Worm (Caenorhabditis elegans) whole organism, L1 larva: ENCODE data around the gene C45G9.12.

Experiments
- C04F5.9 ChIP-seq: sonication (generic microtip); optimal IDR thresholded peaks from 2 replicates; lab custom pipeline; 2016; ENCODE audit warnings: missing genetic modification characterization, missing compliant biosample characterization
- ama-1 ChIP-seq: fragments of 150-350 bp; optimal IDR thresholded peaks from 2 replicates; lab custom pipeline; 2014
- ceh-8 ChIP-seq: fragments of 200-800 bp; sonication (Bioruptor generic); optimal IDR thresholded peaks from 2 replicates; lab custom pipeline; 2018; ENCODE audit warnings: mild to moderate bottlenecking, missing genetic modification characterization, moderate library complexity, missing compliant biosample characterization
- ces-1 ChIP-seq: fragments of 150-350 bp; optimal IDR thresholded peaks from 2 replicates; lab custom pipeline; 2014; ENCODE audit warnings: missing biosample characterization, missing genetic modification reagents, missing genetic modification characterization
- dpl-1 ChIP-seq, 3 experiments: fragments of 150-350 bp in 2 of 3; sonication (generic microtip) in 1 of 3; optimal IDR thresholded peaks; 2 replicates each; lab custom pipeline; 2014 to 2017; ENCODE audit warnings: missing biosample characterization in 3 of 3, missing genetic modification characterization in 3 of 3, missing genetic modification reagents in 3 of 3
- dsc-1 ChIP-seq: sonication (generic microtip); optimal IDR thresholded peaks from 2 replicates; lab custom pipeline; 2016; ENCODE audit warnings: mild to moderate bottlenecking, missing genetic modification characterization, missing compliant biosample characterization
- efl-1 ChIP-seq, 4 experiments: fragments of 150-350 bp; optimal IDR thresholded peaks in 3 of 4; peaks in 1 of 4; 1 replicate in 1 of 4; 2 replicates in 3 of 4; lab custom pipeline; 2014; ENCODE audit warnings: missing biosample characterization in 2 of 4, missing genetic modification characterization in 2 of 4, missing genetic modification reagents in 2 of 4
- efl-3 ChIP-seq: fragments of 200-800 bp; sonication (Bioruptor generic); optimal IDR thresholded peaks from 2 replicates; lab custom pipeline; 2018; ENCODE audit warnings: mild to moderate bottlenecking, missing genetic modification characterization, missing compliant biosample characterization
- elt-2 ChIP-seq: sonication (generic microtip); optimal IDR thresholded peaks from 2 replicates; lab custom pipeline; 2016; ENCODE audit warnings: missing genetic modification characterization, mild to moderate bottlenecking, inconsistent platforms, missing compliant biosample characterization, missing genetic modification reagents
- elt-3 ChIP-seq, 6 experiments: fragments of 150-350 bp in 1 of 6; sonication (generic microtip); optimal IDR thresholded peaks; 2 replicates each; lab custom pipeline; 2017 to 2018; ENCODE audit warnings: missing biosample characterization in 6 of 6, missing genetic modification characterization in 6 of 6, inconsistent platforms in 1 of 6
- ets-5 ChIP-seq: fragments of 200-800 bp; sonication (Bioruptor generic); IDR thresholded peaks from 2 replicates; pipeline ENCODE4 v1.3.6; 2022; ENCODE audit warnings: missing genetic modification characterization, missing compliant biosample characterization
- grh-1 ChIP-seq: fragments of 200-800 bp; sonication (Bioruptor generic); IDR thresholded peaks from 2 replicates; pipeline ENCODE4 v1.3.6; 2022; ENCODE audit warnings: missing genetic modification reagents, missing genetic modification characterization, missing compliant biosample characterization
- hlh-17 ChIP-seq: fragments of 200-800 bp; sonication (Bioruptor generic); optimal IDR thresholded peaks from 2 replicates; lab custom pipeline; 2018; ENCODE audit warnings: missing genetic modification characterization, mild to moderate bottlenecking, missing compliant biosample characterization, moderate library complexity, borderline replicate concordance
- hpl-2 ChIP-seq: fragments of 150-350 bp; optimal IDR thresholded peaks from 2 replicates; lab custom pipeline; 2014; ENCODE audit warnings: missing biosample characterization, missing genetic modification reagents, missing genetic modification characterization
- irx-1 ChIP-seq: sonication (generic microtip); optimal IDR thresholded peaks from 2 replicates; lab custom pipeline; 2016; ENCODE audit warnings: missing genetic modification characterization, missing compliant biosample characterization
- lin-15B ChIP-seq: fragments of 150-350 bp; sonication (generic microtip); optimal IDR thresholded peaks from 3 replicates; lab custom pipeline; 2014; ENCODE audit warnings: missing biosample characterization, missing genetic modification characterization
- lin-35 ChIP-seq, 2 experiments: fragments of 150-350 bp; optimal IDR thresholded peaks; 2 replicates each; lab custom pipeline; 2014; ENCODE audit warnings: missing biosample characterization in 2 of 2, missing genetic modification characterization in 2 of 2, missing genetic modification reagents in 2 of 2
- lsy-2 ChIP-seq, 2 experiments: fragments of 150-350 bp; optimal IDR thresholded peaks; 2 replicates each; lab custom pipeline; 2014; ENCODE audit warnings: missing biosample characterization in 2 of 2, missing genetic modification characterization in 2 of 2
- mef-2 ChIP-seq: fragments of 150-350 bp; optimal IDR thresholded peaks from 2 replicates; lab custom pipeline; 2014; ENCODE audit warnings: missing biosample characterization, missing genetic modification characterization
- mep-1 ChIP-seq: fragments of 150-350 bp; optimal IDR thresholded peaks from 2 replicates; lab custom pipeline; 2014; ENCODE audit warnings: missing biosample characterization, missing genetic modification characterization
- nhr-11 ChIP-seq: fragments of 150-350 bp; optimal IDR thresholded peaks from 2 replicates; lab custom pipeline; 2014; ENCODE audit warnings: missing biosample characterization, missing genetic modification characterization
- nhr-19 ChIP-seq: fragments of 200-800 bp; sonication (Bioruptor generic); conservative IDR thresholded peaks from 2 replicates; pipeline ENCODE4 v1.3.6; 2022; ENCODE audit warnings: missing genetic modification characterization, missing compliant biosample characterization
- nhr-20 ChIP-seq: sonication (generic microtip); optimal IDR thresholded peaks from 2 replicates; lab custom pipeline; 2016; ENCODE audit warnings: mild to moderate bottlenecking, missing genetic modification characterization, missing compliant biosample characterization
- nhr-237 ChIP-seq: fragments of 150-350 bp; optimal IDR thresholded peaks from 2 replicates; lab custom pipeline; 2014; ENCODE audit warnings: missing biosample characterization, missing genetic modification characterization
- nhr-47 ChIP-seq: sonication (generic microtip); optimal IDR thresholded peaks from 2 replicates; lab custom pipeline; 2016; ENCODE audit warnings: mild to moderate bottlenecking, missing genetic modification characterization, moderate library complexity, missing compliant biosample characterization
- nhr-71 ChIP-seq: sonication (generic microtip); optimal IDR thresholded peaks from 2 replicates; lab custom pipeline; 2016; ENCODE audit warnings: mild to moderate bottlenecking, missing genetic modification characterization, moderate library complexity, missing compliant biosample characterization
- nhr-85 ChIP-seq: sonication (generic microtip); peaks from one replicate; lab custom pipeline; 2016; ENCODE audit warnings: missing genetic modification characterization, inconsistent platforms, missing compliant biosample characterization
- nhr-90 ChIP-seq: sonication (generic microtip); optimal IDR thresholded peaks from 2 replicates; lab custom pipeline; 2016; ENCODE audit warnings: mild to moderate bottlenecking, missing genetic modification characterization, missing compliant biosample characterization; ENCODE audit not compliant: poor library complexity
- pax-3 ChIP-seq: fragments of 200-800 bp; sonication (Bioruptor generic); optimal IDR thresholded peaks from 2 replicates; lab custom pipeline; 2018; ENCODE audit warnings: mild to moderate bottlenecking, missing genetic modification characterization, moderate library complexity, missing compliant biosample characterization
- rnt-1 ChIP-seq: sonication (generic microtip); optimal IDR thresholded peaks from 2 replicates; lab custom pipeline; 2016; ENCODE audit warnings: mild to moderate bottlenecking, missing genetic modification characterization, moderate library complexity, missing compliant biosample characterization
- snu-23 ChIP-seq: sonication (generic microtip); optimal IDR thresholded peaks from 2 replicates; lab custom pipeline; 2016; ENCODE audit warnings: missing genetic modification characterization, missing compliant biosample characterization
- sox-4 ChIP-seq: sonication (generic microtip); optimal IDR thresholded peaks from 2 replicates; lab custom pipeline; 2016; ENCODE audit warnings: missing genetic modification characterization, missing compliant biosample characterization
- sup-37 ChIP-seq: fragments of 200-800 bp; sonication (Bioruptor generic); optimal IDR thresholded peaks from 2 replicates; lab custom pipeline; 2018; ENCODE audit warnings: mild to moderate bottlenecking, missing genetic modification characterization, missing compliant biosample characterization
- swsn-7 ChIP-seq: sonication (generic microtip); optimal IDR thresholded peaks from 2 replicates; lab custom pipeline; 2016; ENCODE audit warnings: missing genetic modification characterization, missing compliant biosample characterization
- tbx-2 ChIP-seq: sonication (generic microtip); optimal IDR thresholded peaks from 2 replicates; lab custom pipeline; 2016; ENCODE audit warnings: missing genetic modification characterization, missing compliant biosample characterization
- tlp-1 ChIP-seq: fragments of 150-350 bp; optimal IDR thresholded peaks from 2 replicates; lab custom pipeline; 2014; ENCODE audit warnings: missing biosample characterization, missing genetic modification characterization
- unc-130 ChIP-seq: fragments of 150-350 bp; optimal IDR thresholded peaks from 2 replicates; lab custom pipeline; 2017; ENCODE audit warnings: missing biosample characterization, missing genetic modification characterization, inconsistent platforms
- vab-15 ChIP-seq: sonication (generic microtip); optimal IDR thresholded peaks from 2 replicates; lab custom pipeline; 2017; ENCODE audit warnings: missing genotype, mild to moderate bottlenecking, missing genetic modification characterization, missing compliant biosample characterization
- xbp-1 ChIP-seq: sonication (generic microtip); optimal IDR thresholded peaks from 2 replicates; lab custom pipeline; 2016; ENCODE audit warnings: missing genetic modification characterization, missing compliant biosample characterization
- zip-4 ChIP-seq: fragments of 200-800 bp; sonication (Bioruptor generic); optimal IDR thresholded peaks from 2 replicates; lab custom pipeline; 2018; ENCODE audit warnings: mild to moderate bottlenecking, missing genetic modification characterization, moderate library complexity, missing compliant biosample characterization
- ztf-11 ChIP-seq, 2 experiments: sonication (generic microtip); optimal IDR thresholded peaks; 2 replicates each; lab custom pipeline; 2016 to 2017; ENCODE audit warnings: missing genetic modification characterization in 2 of 2, missing biosample characterization in 1 of 2, missing compliant biosample characterization in 1 of 2
- ztf-4 ChIP-seq: fragments of 150-350 bp; optimal IDR thresholded peaks from 2 replicates; lab custom pipeline; 2014; ENCODE audit warnings: missing biosample characterization, missing genetic modification characterization

C45G9.12 gene

DNA sequence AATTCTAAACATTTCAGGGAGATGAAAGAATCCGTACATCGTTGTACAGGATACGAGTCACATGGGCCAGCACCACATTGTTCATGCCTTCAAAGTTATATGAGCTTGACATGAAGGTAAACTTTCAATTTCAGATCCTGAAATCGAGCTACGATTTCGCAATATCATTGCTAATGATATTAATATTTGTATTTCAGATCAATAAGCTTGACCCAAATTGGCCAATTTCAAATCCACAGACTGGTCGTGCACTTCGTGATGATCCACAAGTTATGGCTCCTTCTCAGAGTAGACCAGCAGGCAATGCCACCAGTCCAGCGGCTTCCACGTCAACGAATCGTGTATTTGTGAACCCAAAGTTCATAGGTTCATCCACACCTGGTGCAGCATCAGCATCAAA, 45.0 kb downstream of the C45G9.12 start:
- no peak for TF ChIP-seq ztf-11 (tag; optimal IDR thresholded peaks at IDR 0.05; lab: Kevin White, UChicago)
- no peak for TF ChIP-seq tlp-1 (tag; lab: Kevin White, UChicago)
- TF ChIP-seq snu-23 (GFP tag; lab: Kevin White, UChicago) = no peak
- TF ChIP-seq efl-1 (optimal IDR thresholded peaks at IDR 0.05; lab: Kevin White, UChicago) = no peak
- no peak for TF ChIP-seq efl-1 (GFP tag; optimal IDR thresholded peaks at IDR 0.05 in 1 of 2; lab: Kevin White, UChicago)
- TF ChIP-seq lin-15B (tag; lab: Kevin White, UChicago) = no peak
- no peak for TF ChIP-seq lsy-2 (tag; optimal IDR thresholded peaks at IDR 0.05; lab: Kevin White, UChicago)
- TF ChIP-seq nhr-11 (tag; lab: Kevin White, UChicago) = no peak
- TF ChIP-seq vab-15 = no peak
- TF ChIP-seq hpl-2 (GFP tag; lab: Kevin White, UChicago) = no peak
- no peak for TF ChIP-seq nhr-71 (tag; lab: Kevin White, UChicago)
- TF ChIP-seq, all 84 proteins: peak for 0

DNA sequence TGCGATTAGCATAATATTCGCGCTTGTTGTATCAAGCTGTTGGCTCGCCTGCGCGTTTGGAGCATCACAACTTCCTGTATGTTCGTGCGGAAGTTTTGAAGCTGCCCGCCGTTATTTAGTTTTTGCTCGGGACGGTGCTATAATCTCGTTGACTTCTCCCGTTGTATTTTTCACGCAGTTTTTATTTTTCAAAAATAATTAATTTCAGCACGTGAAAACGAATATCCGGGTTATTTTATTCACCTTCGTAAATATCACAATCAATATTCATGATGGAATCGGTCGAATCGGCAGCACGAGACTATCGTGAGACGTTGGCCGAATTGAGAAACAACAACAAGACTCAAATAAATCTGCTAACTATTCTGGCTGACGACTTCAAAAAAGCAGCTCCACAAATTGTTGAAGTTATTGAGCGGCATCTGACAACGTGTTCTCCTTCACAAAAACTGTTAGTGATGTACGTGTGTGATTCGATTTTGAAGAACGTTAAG, 46.2 kb downstream of the C45G9.12 start:
- TF ChIP-seq lin-35 (GFP tag; optimal IDR thresholded peaks at IDR 0.05; lab: Kevin White, UChicago) (peak in 1 of 2 experiments; percentile 42), elt-3 (tag; optimal IDR thresholded peaks at IDR 0.05; lab: Kevin White, UChicago) (no peak), mep-1 (tag; lab: Kevin White, UChicago) (peak; percentile 49), irx-1 (tag; lab: Kevin White, UChicago) (no peak), zip-4 (GFP tag; lab: Kevin White, UChicago) (peak; percentile 31), ztf-4 (peak; percentile 86), lin-15B (tag; lab: Kevin White, UChicago) (no peak), mef-2 (tag; lab: Kevin White, UChicago) (no peak), tlp-1 (tag; lab: Kevin White, UChicago) (no peak), unc-130 (no peak), elt-2 (peak; percentile 34), tbx-2 (tag; lab: Kevin White, UChicago) (peak; percentile 1), nhr-20 (tag; lab: Kevin White, UChicago) (peak; percentile 43), rnt-1 (peak; percentile 34), nhr-19 (GFP tag; lab: Robert Waterston, UW) (peak; percentile 32), ets-5 (no peak), dsc-1 (tag; lab: Kevin White, UChicago) (peak; percentile 0), efl-1 (optimal IDR thresholded peaks at IDR 0.05; lab: Kevin White, UChicago) (peak in 1 of 2 experiments; percentile 5), efl-1 (GFP tag; optimal IDR thresholded peaks at IDR 0.05 in 1 of 2; lab: Kevin White, UChicago) (no peak), C04F5.9 (no peak), sox-4 (tag; lab: Kevin White, UChicago) (peak; percentile 22), ces-1 (no peak), swsn-7 (peak; percentile 22), dpl-1 (GFP tag; optimal IDR thresholded peaks at IDR 0.05; lab: Kevin White, UChicago) (peak in 2 of 3 experiments; percentile 3 to 9), lsy-2 (tag; optimal IDR thresholded peaks at IDR 0.05; lab: Kevin White, UChicago) (peak; percentile 42 to 45), snu-23 (GFP tag; lab: Kevin White, UChicago) (no peak), hlh-17 (GFP tag; lab: Kevin White, UChicago) (no peak), pax-3 (tag; lab: Kevin White, UChicago) (peak; percentile 32), nhr-85 (tag; lab: Kevin White, UChicago) (peak; percentile 66), nhr-47 (peak; percentile 48), ama-1 (peak; percentile 92), efl-3 (no peak), grh-1 (GFP tag; lab: Robert Waterston, UW) (peak; percentile 36; the same call in 1 of the 2 replicates), nhr-71 (tag; lab: Kevin White, UChicago) (peak; percentile 72), vab-15 (peak; percentile 3), xbp-1 (tag; lab: Kevin White, UChicago) (peak; percentile 7), sup-37 (GFP tag; lab: Kevin White, UChicago) (no peak), ceh-8 (GFP tag; lab: Kevin White, UChicago) (no peak), nhr-90 (tag; lab: Kevin White, UChicago) (peak; percentile 39), nhr-237 (tag; lab: Kevin White, UChicago) (no peak)
- TF ChIP-seq, all 84 proteins: peak for 24
